Fruit fly (Drosophila melanogaster) whole organism, embryonic: ENCODE measurements around the gene superdeath.

Experiments
- Aef1 ChIP-seq: fragments of 200-800 bp; sonication (Bioruptor generic); IDR thresholded peaks from 3 replicates; pipeline ENCODE4 v1.3.6; 2022; ENCODE audit warnings: missing biosample characterization, missing genetic modification characterization
- Bdp1 ChIP-seq: fragments of 200-800 bp; sonication (Bioruptor generic); optimal IDR thresholded peaks from 3 replicates; lab custom pipeline; 2016; ENCODE audit warnings: missing biosample characterization, missing genetic modification characterization
- Blimp-1 ChIP-seq: fragments of 200-800 bp; sonication (Bioruptor generic); optimal IDR thresholded peaks from 3 replicates; lab custom pipeline; 2018; ENCODE audit warnings: missing biosample characterization, missing genetic modification characterization, mild to moderate bottlenecking, moderate library complexity, missing genetic modification reagents
- CG10321 ChIP-seq: fragments of 200-800 bp; sonication (Bioruptor generic); IDR thresholded peaks from 2 replicates; pipeline ENCODE4 v1.3.6; 2022; ENCODE audit warnings: missing biosample characterization, missing genetic modification characterization
- CG11093 ChIP-seq: fragments of 200-800 bp; sonication (Bioruptor generic); IDR thresholded peaks from 3 replicates; pipeline ENCODE4 v1.3.6; 2022; ENCODE audit warnings: missing biosample characterization, missing genetic modification characterization
- CG11398 ChIP-seq: fragments of 200-800 bp; sonication (Bioruptor generic); optimal IDR thresholded peaks from 2 replicates; lab custom pipeline; 2016; ENCODE audit warnings: missing biosample characterization, missing genetic modification characterization
- CG11504 ChIP-seq: fragments of 200-800 bp; sonication (Bioruptor generic); optimal IDR thresholded peaks from 3 replicates; lab custom pipeline; 2019; ENCODE audit warnings: missing biosample characterization, mild to moderate bottlenecking, missing genetic modification characterization, moderate library complexity
- CG11696 ChIP-seq: fragments of 200-800 bp; sonication (Bioruptor generic); IDR thresholded peaks from 2 replicates; pipeline ENCODE4 v1.3.6; 2022; ENCODE audit warnings: missing biosample characterization, missing genetic modification characterization
- CG12071 ChIP-seq: fragments of 200-800 bp; sonication (Bioruptor generic); optimal IDR thresholded peaks from 3 replicates; lab custom pipeline; 2018; ENCODE audit warnings: missing biosample characterization, mild to moderate bottlenecking, missing genetic modification characterization
- CG12104 ChIP-seq: fragments of 200-800 bp; sonication (Bioruptor generic); optimal IDR thresholded peaks from 3 replicates; lab custom pipeline; 2016; ENCODE audit warnings: missing biosample characterization, missing genetic modification characterization
- CG12391 ChIP-seq: fragments of 200-800 bp; sonication (Bioruptor generic); optimal IDR thresholded peaks from 3 replicates; lab custom pipeline; 2018; ENCODE audit warnings: missing biosample characterization, mild to moderate bottlenecking, missing genetic modification characterization, moderate library complexity
- CG13296 ChIP-seq: fragments of 200-800 bp; sonication (Bioruptor generic); optimal IDR thresholded peaks from 3 replicates; lab custom pipeline; 2018; ENCODE audit warnings: missing biosample characterization, mild to moderate bottlenecking, missing genetic modification characterization
- CG13894 ChIP-seq: fragments of 200-800 bp; sonication (Bioruptor generic); optimal IDR thresholded peaks from 3 replicates; lab custom pipeline; 2018; ENCODE audit warnings: missing biosample characterization, mild to moderate bottlenecking, missing genetic modification characterization, moderate library complexity
- CG14441 ChIP-seq: fragments of 200-800 bp; sonication (Bioruptor generic); IDR thresholded peaks from 2 replicates; pipeline ENCODE4 v1.3.6; 2022; ENCODE audit warnings: missing biosample characterization, missing genetic modification characterization
- CG14667 ChIP-seq: fragments of 200-800 bp; sonication (Bioruptor generic); IDR thresholded peaks from 2 replicates; pipeline ENCODE4 v1.3.6; 2022; ENCODE audit warnings: missing biosample characterization, missing genetic modification characterization
- CG14965 ChIP-seq: fragments of 200-800 bp; sonication (Bioruptor generic); optimal IDR thresholded peaks from 2 replicates; lab custom pipeline; 2016; ENCODE audit warnings: missing biosample characterization, missing genetic modification characterization, borderline replicate concordance
- CG17829 ChIP-seq: fragments of 200-800 bp; optimal IDR thresholded peaks from 2 replicates; lab custom pipeline; 2019; ENCODE audit warnings: missing biosample characterization, mild to moderate bottlenecking, missing genetic modification characterization, moderate library complexity
- CG2116 ChIP-seq: fragments of 200-800 bp; sonication (Bioruptor generic); optimal IDR thresholded peaks from 3 replicates; lab custom pipeline; 2018; ENCODE audit warnings: missing biosample characterization, mild to moderate bottlenecking, missing genetic modification characterization
- CG2129 ChIP-seq: fragments of 200-800 bp; sonication (Bioruptor generic); IDR thresholded peaks from 2 replicates; pipeline ENCODE4 v1.3.6; 2022; ENCODE audit warnings: missing biosample characterization, missing genetic modification characterization; ENCODE audit not compliant: partially characterized antibody
- CG31388 ChIP-seq: fragments of 200-800 bp; sonication (Bioruptor generic); optimal IDR thresholded peaks from 2 replicates; lab custom pipeline; 2016; ENCODE audit warnings: missing biosample characterization, missing genetic modification characterization
- CG43689 ChIP-seq: fragments of 200-800 bp; sonication (Bioruptor generic); IDR thresholded peaks from 2 replicates; pipeline ENCODE4 v1.3.6; 2022; ENCODE audit warnings: missing biosample characterization, missing genetic modification characterization
- CG4617 ChIP-seq: fragments of 200-800 bp; sonication (Bioruptor generic); optimal IDR thresholded peaks from 3 replicates; lab custom pipeline; 2016; ENCODE audit warnings: missing biosample characterization, missing genetic modification characterization, borderline replicate concordance
- CG4707 ChIP-seq: fragments of 200-800 bp; sonication (Bioruptor generic); optimal IDR thresholded peaks from 2 replicates; lab custom pipeline; 2018; ENCODE audit warnings: missing biosample characterization, mild to moderate bottlenecking, missing genetic modification characterization, moderate library complexity
- CG9876 ChIP-seq: fragments of 200-800 bp; sonication (Bioruptor generic); optimal IDR thresholded peaks from 2 replicates; lab custom pipeline; 2016; ENCODE audit warnings: missing biosample characterization, missing genetic modification characterization
- CTCF ChIP-seq: fragments of 200-800 bp; sonication (Bioruptor generic); optimal IDR thresholded peaks from 2 replicates; lab custom pipeline; 2017; ENCODE audit warnings: missing biosample characterization, mild to moderate bottlenecking, missing genetic modification characterization, moderate library complexity
- D19B ChIP-seq: fragments of 200-800 bp; sonication (Bioruptor generic); optimal IDR thresholded peaks from 2 replicates; lab custom pipeline; 2017; ENCODE audit warnings: missing biosample characterization, mild to moderate bottlenecking, missing genetic modification characterization
- Ets97D ChIP-seq: fragments of 200-800 bp; sonication (Bioruptor generic); optimal IDR thresholded peaks from 3 replicates; lab custom pipeline; 2016; ENCODE audit warnings: missing biosample characterization, missing genetic modification characterization
- GATAe ChIP-seq: fragments of 200-800 bp; sonication (Bioruptor generic); conservative IDR thresholded peaks from 2 replicates; pipeline ENCODE4 v1.3.6; 2022; ENCODE audit warnings: missing biosample characterization, missing genetic modification characterization
- H15 ChIP-seq: fragments of 200-800 bp; sonication (Bioruptor generic); IDR thresholded peaks from 3 replicates; pipeline ENCODE4 v1.3.6; 2022; ENCODE audit warnings: missing biosample characterization, missing genetic modification characterization
- HLH4C ChIP-seq: fragments of 200-800 bp; sonication (Bioruptor generic); IDR thresholded peaks from 3 replicates; pipeline ENCODE4 v1.3.6; 2022; ENCODE audit warnings: missing biosample characterization, missing genetic modification characterization; ENCODE audit not compliant: partially characterized antibody
- Hr3 ChIP-seq: fragments of 200-800 bp; sonication (Bioruptor generic); optimal IDR thresholded peaks from 3 replicates; lab custom pipeline; 2016; ENCODE audit warnings: missing biosample characterization, missing genetic modification characterization
- Lim3 ChIP-seq: fragments of 200-800 bp; sonication (Bioruptor generic); IDR thresholded peaks from 2 replicates; pipeline ENCODE4 v1.3.6; 2022; ENCODE audit warnings: missing biosample characterization, missing genetic modification characterization
- Mrtf ChIP-seq: fragments of 200-800 bp; sonication (Bioruptor generic); IDR thresholded peaks from 3 replicates; pipeline ENCODE4 v1.3.6; 2022; ENCODE audit warnings: missing biosample characterization, missing genetic modification characterization
- PHDP ChIP-seq: fragments of 200-800 bp; sonication (Bioruptor generic); optimal IDR thresholded peaks from 3 replicates; lab custom pipeline; 2018; ENCODE audit warnings: missing biosample characterization, mild to moderate bottlenecking, missing genetic modification characterization, moderate library complexity
- Ptx1 ChIP-seq: fragments of 200-800 bp; sonication (Bioruptor generic); IDR thresholded peaks from 2 replicates; pipeline ENCODE4 v1.3.6; 2022; ENCODE audit warnings: missing biosample characterization, missing genetic modification characterization
- Ravus ChIP-seq: fragments of 200-800 bp; sonication (Bioruptor generic); IDR thresholded peaks from 2 replicates; pipeline ENCODE4 v1.3.6; 2022; ENCODE audit warnings: missing biosample characterization, missing genetic modification characterization
- ato ChIP-seq: fragments of 200-800 bp; sonication (Bioruptor generic); IDR thresholded peaks from 2 replicates; pipeline ENCODE4 v1.3.6; 2022; ENCODE audit warnings: missing biosample characterization, missing genetic modification characterization; ENCODE audit not compliant: partially characterized antibody
- cad ChIP-seq: fragments of >200 bp; optimal IDR thresholded peaks from 2 replicates; lab custom pipeline; 2017; ENCODE audit warnings: missing biosample characterization, missing genetic modification characterization
- chn ChIP-seq: fragments of 200-800 bp; sonication (Bioruptor generic); optimal IDR thresholded peaks from 2 replicates; lab custom pipeline; 2016; ENCODE audit warnings: missing biosample characterization, missing genetic modification characterization
- cwo ChIP-seq: fragments of 200-800 bp; sonication (Bioruptor generic); optimal IDR thresholded peaks from 3 replicates; lab custom pipeline; 2017; ENCODE audit warnings: missing biosample characterization, missing genetic modification characterization, mild to moderate bottlenecking, moderate library complexity, missing genetic modification reagents
- fd64A ChIP-seq: fragments of 200-800 bp; sonication (Bioruptor generic); optimal IDR thresholded peaks from 3 replicates; lab custom pipeline; 2018; ENCODE audit warnings: missing biosample characterization, mild to moderate bottlenecking, missing genetic modification characterization
- gsb-n ChIP-seq: fragments of 200-800 bp; sonication (Bioruptor generic); optimal IDR thresholded peaks from 3 replicates; lab custom pipeline; 2018; ENCODE audit warnings: missing biosample characterization, mild to moderate bottlenecking, missing genetic modification characterization
- ken ChIP-seq: fragments of 200-800 bp; sonication (Bioruptor generic); IDR thresholded peaks from 3 replicates; pipeline ENCODE4 v1.3.6; 2022; ENCODE audit warnings: missing biosample characterization, missing genetic modification characterization
- pita ChIP-seq: fragments of 200-800 bp; sonication (Bioruptor generic); optimal IDR thresholded peaks from 2 replicates; lab custom pipeline; 2017; ENCODE audit warnings: missing biosample characterization, mild to moderate bottlenecking, missing genetic modification characterization
- run ChIP-seq: fragments of 200-800 bp; sonication (Bioruptor generic); optimal IDR thresholded peaks from 3 replicates; lab custom pipeline; 2018; ENCODE audit warnings: missing biosample characterization, mild to moderate bottlenecking, missing genetic modification characterization
- twi ChIP-seq: fragments of 200-800 bp; optimal IDR thresholded peaks from 2 replicates; lab custom pipeline; 2019; ENCODE audit warnings: missing biosample characterization, mild to moderate bottlenecking, missing genetic modification characterization, moderate library complexity
- vfl ChIP-seq: fragments of 200-800 bp; sonication (Bioruptor generic); optimal IDR thresholded peaks from 2 replicates; lab custom pipeline; 2016; ENCODE audit warnings: missing biosample characterization, missing genetic modification characterization
- wor ChIP-seq: fragments of 200-800 bp; sonication (Bioruptor generic); IDR thresholded peaks from 2 replicates; pipeline ENCODE4 v1.3.6; 2022; ENCODE audit warnings: missing biosample characterization, missing genetic modification characterization
- yki ChIP-seq: fragments of >200 bp; optimal IDR thresholded peaks from 3 replicates; lab custom pipeline; 2018

superdeath gene

DNA sequence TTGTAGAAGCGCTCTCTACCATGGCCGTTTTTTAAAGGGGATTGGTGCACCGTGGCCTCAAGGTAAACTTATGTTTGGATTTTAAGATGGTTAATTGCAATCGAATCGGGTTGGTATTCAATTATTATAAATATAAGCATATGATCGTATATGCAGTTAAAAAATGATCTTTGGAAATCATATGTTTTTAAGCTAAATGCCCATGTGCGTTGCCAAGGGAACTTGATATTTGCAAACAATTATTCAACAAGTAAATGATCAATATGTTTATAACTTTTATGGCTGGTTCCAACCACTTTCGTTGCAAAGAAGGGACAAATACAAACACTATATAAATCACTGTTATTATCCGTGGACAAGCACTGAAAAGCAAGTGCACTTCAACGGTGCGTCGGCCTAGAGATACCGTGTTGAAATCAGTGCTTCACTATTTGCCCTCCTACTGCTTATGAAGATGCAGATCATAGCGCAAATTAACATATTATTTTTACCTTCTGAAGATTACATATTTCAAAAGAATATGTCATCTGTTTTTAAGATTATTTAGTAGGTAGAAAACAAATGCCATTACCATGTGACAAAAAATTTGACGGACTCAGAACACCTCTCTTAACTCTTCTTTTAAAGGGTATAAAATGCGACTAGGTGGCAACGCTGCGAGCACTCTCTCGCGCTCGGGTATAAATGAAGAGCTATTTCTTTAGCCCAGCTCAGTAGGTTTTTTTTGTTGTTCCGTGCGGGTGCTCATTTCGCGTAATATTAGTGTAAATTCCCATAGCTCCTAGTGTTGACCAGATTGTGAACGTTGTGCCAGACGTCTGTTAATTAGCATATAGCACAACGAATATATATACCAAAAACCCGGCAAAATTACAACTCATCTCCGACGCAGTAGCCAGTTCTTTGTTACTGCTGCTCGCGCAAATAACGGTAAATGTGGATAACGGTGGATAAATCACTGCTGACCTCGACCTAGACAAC is 19.2 kb downstream of the superdeath start, which contains the start of gene rdog (continued):
- peak; percentile 69 for TF ChIP-seq CG2116 (GFP tag; lab: Kevin White, UChicago)
- TF ChIP-seq HLH4C (GFP tag; lab: Robert Waterston, UW), result no peak
- peak; percentile 76 for TF ChIP-seq gsb-n (tag; lab: Kevin White, UChicago)
- TF ChIP-seq ken, result no peak; the same call in 2 of the 3 replicates
- peak; percentile 76 for TF ChIP-seq CG13296 (GFP tag; lab: Kevin White, UChicago)
- TF ChIP-seq CG12071, result peak; percentile 30
- TF ChIP-seq CG11504 (tag; lab: Kevin White, UChicago), result peak; percentile 75
- peak; percentile 3 for TF ChIP-seq CG4707 (GFP tag; lab: Kevin White, UChicago)
- TF ChIP-seq CG14667 (GFP tag; lab: Robert Waterston, UW), result no peak
- no peak for TF ChIP-seq CG2129
- TF ChIP-seq twi, result peak; percentile 66
- peak; percentile 84 for TF ChIP-seq CG17829 (tag; lab: Kevin White, UChicago)
- TF ChIP-seq fd64A, result no peak
- TF ChIP-seq Mrtf, result peak; percentile 35; the same call in 1 of the 3 replicates
- TF ChIP-seq CG12391 (tag; lab: Kevin White, UChicago), result peak; percentile 85
- TF ChIP-seq CG10321 (GFP tag; lab: Robert Waterston, UW), result no peak
- no peak for TF ChIP-seq GATAe (GFP tag; lab: Robert Waterston, UW)
- peak; percentile 49 for TF ChIP-seq vfl (GFP tag; lab: Kevin White, UChicago)
- peak; percentile 65 for TF ChIP-seq CG31388 (GFP tag; lab: Kevin White, UChicago)
- peak; percentile 88 for TF ChIP-seq chn (GFP tag; lab: Kevin White, UChicago)
- TF ChIP-seq Hr3 (GFP tag; lab: Kevin White, UChicago), result peak; percentile 73
- no peak for TF ChIP-seq ato (GFP tag; lab: Robert Waterston, UW)
- peak; percentile 78 for TF ChIP-seq CG12104 (GFP tag; lab: Kevin White, UChicago)
- TF ChIP-seq CG4617 (GFP tag; lab: Kevin White, UChicago), result peak; percentile 46
- TF ChIP-seq Blimp-1 (GFP tag; lab: Kevin White, UChicago), result peak; percentile 67
- TF ChIP-seq CG13894, result peak; percentile 89
- peak; percentile 39 for TF ChIP-seq Ets97D
- 0 out of 3 replicates have a peak, but pooled peaks have one; percentile 17 for TF ChIP-seq H15 (GFP tag; lab: Robert Waterston, UW)
- no peak for TF ChIP-seq CG14965 (GFP tag; lab: Kevin White, UChicago)
- TF ChIP-seq CTCF (GFP tag; lab: Kevin White, UChicago), result no peak
- TF ChIP-seq Aef1, result peak; percentile 42; the same call in 1 of the 3 replicates
- peak; percentile 5 for TF ChIP-seq yki (lab: Kevin White, UChicago)
- peak; percentile 53 for TF ChIP-seq CG9876
- TF ChIP-seq CG11696 (GFP tag; lab: Robert Waterston, UW), result no peak
- TF ChIP-seq pita (GFP tag; lab: Kevin White, UChicago), result no peak
- 0 out of 3 replicates have a peak, but pooled peaks have one; percentile 43 for TF ChIP-seq CG11093 (GFP tag; lab: Robert Waterston, UW)
- TF ChIP-seq wor (GFP tag; lab: Robert Waterston, UW), result no peak; the same call in 1 of the 2 replicates
- peak; percentile 55 for TF ChIP-seq CG14441 (GFP tag; lab: Robert Waterston, UW)
- TF ChIP-seq CG11398 (GFP tag; lab: Kevin White, UChicago), result peak; percentile 72
- peak; percentile 71 for TF ChIP-seq Bdp1
- peak; percentile 53 for TF ChIP-seq cwo (GFP tag; lab: Kevin White, UChicago)
- TF ChIP-seq D19B, result peak; percentile 99
- no peak for TF ChIP-seq CG43689
- no peak for TF ChIP-seq cad (GFP tag; lab: Kevin White, UChicago)
- TF ChIP-seq run (tag; lab: Kevin White, UChicago), result peak; percentile 39
- TF ChIP-seq Ravus (GFP tag; lab: Robert Waterston, UW), result no peak
- peak; percentile 59 for TF ChIP-seq Ptx1 (GFP tag; lab: Robert Waterston, UW)
- TF ChIP-seq Lim3 (GFP tag; lab: Robert Waterston, UW), result 0 out of 2 replicates have a peak, but pooled peaks have one; percentile 9
- TF ChIP-seq PHDP (tag; lab: Kevin White, UChicago), result peak; percentile 65
